Fruit fly (Drosophila melanogaster): ENCODE results near the gene GCS1.

GCS1 gene

dm6 chrX:11390625-11391363 is 43.0 kb upstream of the GCS1 start (continued):
- peak; percentile 78 for TF ChIP-seq CG9817 (tag; optimal IDR thresholded peaks at IDR 0.05)
- TF ChIP-seq Dip3 (GFP tag; optimal IDR thresholded peaks at IDR 0.05), result peak; percentile 84
- TF ChIP-seq CG1602 (GFP tag; optimal IDR thresholded peaks at IDR 0.05), result peak; percentile 58
- TF ChIP-seq hth (optimal IDR thresholded peaks at IDR 0.05), result no peak
- TF ChIP-seq bowl (GFP tag; IDR thresholded peaks at IDR 0.05), result peak; percentile 77
- no peak for TF ChIP-seq bbx (GFP tag; IDR thresholded peaks at IDR 0.05; ENCODE audit: partially characterized antibody)
- TF ChIP-seq z (GFP tag; IDR thresholded peaks at IDR 0.05), result no peak
- peak; percentile 80 for TF ChIP-seq bab2 (GFP tag; optimal IDR thresholded peaks at IDR 0.05)
- TF ChIP-seq mam (GFP tag; optimal IDR thresholded peaks at IDR 0.05), result peak; percentile 87
- peak; percentile 71 for TF ChIP-seq Asciz (GFP tag; optimal IDR thresholded peaks at IDR 0.05)
- peak; percentile 44 for TF ChIP-seq cato (GFP tag; optimal IDR thresholded peaks at IDR 0.05; ENCODE audit: borderline replicate concordance)
- peak; percentile 55 for TF ChIP-seq CG4617 (GFP tag; optimal IDR thresholded peaks at IDR 0.05; ENCODE audit: borderline replicate concordance)
- TF ChIP-seq tio (GFP tag; optimal IDR thresholded peaks at IDR 0.05), result peak; percentile 84
- peak; percentile 43; the same call in 1 of the 3 replicates for TF ChIP-seq croc (GFP tag; conservative IDR thresholded peaks at IDR 0.05)
- no peak for TF ChIP-seq fd102C (GFP tag; optimal IDR thresholded peaks at IDR 0.05)
- peak; percentile 91 for TF ChIP-seq CG9932 (GFP tag; IDR thresholded peaks at IDR 0.05)
- no peak for TF ChIP-seq Trl (optimal IDR thresholded peaks at IDR 0.05)
- TF ChIP-seq Trl (GFP tag; optimal IDR thresholded peaks at IDR 0.05), result peak; percentile 60
- TF ChIP-seq CG18011 (GFP tag; optimal IDR thresholded peaks at IDR 0.05), result peak; percentile 36
- TF ChIP-seq D19B (GFP tag; optimal IDR thresholded peaks at IDR 0.05), result peak; percentile 90
- peak; percentile 60 for TF ChIP-seq Hr3 (GFP tag; optimal IDR thresholded peaks at IDR 0.05)
- TF ChIP-seq pita (GFP tag; optimal IDR thresholded peaks at IDR 0.05), result no peak
- no peak for TF ChIP-seq nerfin-2 (GFP tag; IDR thresholded peaks at IDR 0.05; ENCODE audit: partially characterized antibody)
- TF ChIP-seq Opbp (GFP tag; IDR thresholded peaks at IDR 0.05; ENCODE audit: partially characterized antibody), result no peak
- TF ChIP-seq Doc3 (GFP tag; IDR thresholded peaks at IDR 0.05; ENCODE audit: partially characterized antibody), result no peak
- peak; percentile 55 for TF ChIP-seq CG8944 (GFP tag; optimal IDR thresholded peaks at IDR 0.05)
- peak; percentile 75 for TF ChIP-seq CG31224 (GFP tag; IDR thresholded peaks at IDR 0.05)
- TF ChIP-seq crol (GFP tag; IDR thresholded peaks at IDR 0.05), result peak; percentile 41
- TF ChIP-seq CG31441 (GFP tag; IDR thresholded peaks at IDR 0.05), result peak; percentile 77
- TF ChIP-seq CG13287 (GFP tag; IDR thresholded peaks at IDR 0.05; ENCODE audit: partially characterized antibody), result no peak
- TF ChIP-seq Mrtf (GFP tag; IDR thresholded peaks at IDR 0.05), result peak; percentile 80
- no peak for TF ChIP-seq CG34224 (GFP tag; IDR thresholded peaks at IDR 0.05; ENCODE audit: partially characterized antibody)
- TF ChIP-seq CG9727 (GFP tag; optimal IDR thresholded peaks at IDR 0.05), result peak; percentile 76
- TF ChIP-seq peb (GFP tag; IDR thresholded peaks at IDR 0.05), result peak; percentile 63
- TF ChIP-seq stwl (tag; optimal IDR thresholded peaks at IDR 0.05), result no peak
- TF ChIP-seq Ravus (GFP tag; IDR thresholded peaks at IDR 0.05), result peak; percentile 46
- TF ChIP-seq fd64A (GFP tag; optimal IDR thresholded peaks at IDR 0.05), result peak; percentile 6
- no peak for TF ChIP-seq CG8478 (optimal IDR thresholded peaks at IDR 0.05)
- TF ChIP-seq CG3838 (GFP tag; optimal IDR thresholded peaks at IDR 0.05), result peak; percentile 60
- TF ChIP-seq CG18262 (tag; optimal IDR thresholded peaks at IDR 0.05), result peak; percentile 79
- no peak for TF ChIP-seq CTCF (GFP tag; optimal IDR thresholded peaks at IDR 0.05)
- TF ChIP-seq CG6654 (GFP tag; optimal IDR thresholded peaks at IDR 0.05), result no peak
- TF ChIP-seq jing (GFP tag; optimal IDR thresholded peaks at IDR 0.05), result peak; percentile 68
- TF ChIP-seq Lim3 (GFP tag; IDR thresholded peaks at IDR 0.05), result peak; percentile 48; the same call in 1 of the 2 replicates
- TF ChIP-seq cad (GFP tag; optimal IDR thresholded peaks at IDR 0.05), result no peak
- peak; percentile 64 for TF ChIP-seq CG12942 (GFP tag; optimal IDR thresholded peaks at IDR 0.05)
- TF ChIP-seq eyg (GFP tag; optimal IDR thresholded peaks at IDR 0.05), result peak; percentile 61
- peak; percentile 76 for TF ChIP-seq CG17361 (GFP tag; IDR thresholded peaks at IDR 0.05)
- peak; percentile 86 for TF ChIP-seq H2.0 (GFP tag; IDR thresholded peaks at IDR 0.05)
- TF ChIP-seq Blimp-1 (GFP tag; optimal IDR thresholded peaks at IDR 0.05), result peak; percentile 60
- no peak for TF ChIP-seq inv (GFP tag; IDR thresholded peaks at IDR 0.05; ENCODE audit: partially characterized antibody)
